Worm (Caenorhabditis elegans): Measurements from ENCODE around the gene chmp-7.

chmp-7 gene

ce11 chrII:9060332-9060840, 5.6 kb downstream of the chmp-7 start (continued):
- TF ChIP-seq K02D7.2 (tag; optimal IDR thresholded peaks at IDR 0.05) (peak; percentile 40), gmeb-2 (tag; optimal IDR thresholded peaks at IDR 0.05) (no peak), nfya-1 (tag; optimal IDR thresholded peaks at IDR 0.05) (peak; percentile 95), unc-86 (tag; optimal IDR thresholded peaks at IDR 0.05) (peak; percentile 69), ceh-31 (tag; optimal IDR thresholded peaks at IDR 0.05) (peak; percentile 95), ets-4 (tag; optimal IDR thresholded peaks at IDR 0.05) (peak; percentile 35), sox-4 (tag; optimal IDR thresholded peaks at IDR 0.05) (peak; percentile 44), pag-3 (tag; optimal IDR thresholded peaks at IDR 0.05; ENCODE audit: borderline replicate concordance) (no peak), unc-3 (GFP tag; conservative IDR thresholded peaks at IDR 0.05) (no peak), unc-3 (tag; optimal IDR thresholded peaks at IDR 0.05) (peak; percentile 51), npax-4 (tag; optimal IDR thresholded peaks at IDR 0.05) (no peak), dmd-4 (tag; optimal IDR thresholded peaks at IDR 0.05; ENCODE audit: borderline replicate concordance) (peak; percentile 62), elt-4 (tag; optimal IDR thresholded peaks at IDR 0.05) (no peak), ceh-2 (tag; optimal IDR thresholded peaks at IDR 0.05) (peak; percentile 58), ceh-30 (tag; optimal IDR thresholded peaks at IDR 0.05) (peak; percentile 90), ceh-19 (GFP tag; optimal IDR thresholded peaks at IDR 0.05) (peak; percentile 91), K09A11.1 (tag; optimal IDR thresholded peaks at IDR 0.05; ENCODE audit: insufficient read depth) (peak; percentile 18), sox-2 (GFP tag; IDR thresholded peaks at IDR 0.05) (peak; percentile 5; the same call in 1 of the 2 replicates), tbx-2 (tag; optimal IDR thresholded peaks at IDR 0.05) (peak; percentile 96), hlh-15 (tag; optimal IDR thresholded peaks at IDR 0.05) (peak; percentile 3), ttx-3 (tag; optimal IDR thresholded peaks at IDR 0.05) (peak; percentile 14), ceh-6 (GFP tag; optimal IDR thresholded peaks at IDR 0.05) (peak; percentile 68), pros-1 (tag; optimal IDR thresholded peaks at IDR 0.05) (peak; percentile 86), rnt-1 (tag; optimal IDR thresholded peaks at IDR 0.05) (peak; percentile 96), unc-42 (tag; optimal IDR thresholded peaks at IDR 0.05) (peak; percentile 87), ahr-1 (tag; optimal IDR thresholded peaks at IDR 0.05) (peak; percentile 36), ceh-34 (tag; optimal IDR thresholded peaks at IDR 0.05) (peak; percentile 91), tbx-7 (tag; optimal IDR thresholded peaks at IDR 0.05) (peak; percentile 42), fax-1 (tag; optimal IDR thresholded peaks at IDR 0.05) (peak; percentile 3), elt-2 (tag; optimal IDR thresholded peaks at IDR 0.05) (peak; percentile 78), hlh-13 (GFP tag; optimal IDR thresholded peaks at IDR 0.05) (peak; percentile 43), C08G9.2 (tag; optimal IDR thresholded peaks at IDR 0.05) (peak; percentile 61), unc-55 (GFP tag; optimal IDR thresholded peaks at IDR 0.05) (peak; percentile 81)

ce11 chrII:9061099-9061498, 6.3 kb downstream of the chmp-7 start, which contains the start of gene T24B8.3:
Gene T24B8.3, minus strand, starts transcription at chrII:9061137.
- TF ChIP-seq nhr-232 (tag; optimal IDR thresholded peaks at IDR 0.05): no peak
- no peak for TF ChIP-seq T23F11.4 (GFP tag; optimal IDR thresholded peaks at IDR 0.05)
- no peak for TF ChIP-seq ref-2 (tag; optimal IDR thresholded peaks at IDR 0.05)
- no peak for TF ChIP-seq gmeb-2 (tag; optimal IDR thresholded peaks at IDR 0.05)
- TF ChIP-seq odd-2 (tag; optimal IDR thresholded peaks at IDR 0.05): no peak
- no peak for TF ChIP-seq ceh-14 (tag; optimal IDR thresholded peaks at IDR 0.05)
- no peak for TF ChIP-seq hlh-30 (tag; optimal IDR thresholded peaks at IDR 0.05; ENCODE audit: insufficient read depth)
- TF ChIP-seq tbx-2 (tag; optimal IDR thresholded peaks at IDR 0.05): no peak
- no peak for TF ChIP-seq sox-2 (GFP tag; IDR thresholded peaks at IDR 0.05)
- TF ChIP-seq elt-2 (tag; optimal IDR thresholded peaks at IDR 0.05): no peak
- TF ChIP-seq K09A11.1 (tag; optimal IDR thresholded peaks at IDR 0.05; ENCODE audit: insufficient read depth): no peak
- no peak for TF ChIP-seq rnt-1 (tag; optimal IDR thresholded peaks at IDR 0.05)
- no peak for TF ChIP-seq fkh-10 (GFP tag; optimal IDR thresholded peaks at IDR 0.05)
- TF ChIP-seq C08G9.2 (tag; optimal IDR thresholded peaks at IDR 0.05): no peak
- TF ChIP-seq unc-55 (GFP tag; optimal IDR thresholded peaks at IDR 0.05): no peak
- TF ChIP-seq hlh-13 (GFP tag; optimal IDR thresholded peaks at IDR 0.05): no peak
- no peak for TF ChIP-seq ceh-34 (tag; optimal IDR thresholded peaks at IDR 0.05)
- TF ChIP-seq pax-1 (tag; optimal IDR thresholded peaks at IDR 0.05): no peak

Data from whole organism, late embryonic.